Fruit fly (Drosophila melanogaster): ENCODE data around the gene Ldaf1.

Ldaf1 gene

DNA sequence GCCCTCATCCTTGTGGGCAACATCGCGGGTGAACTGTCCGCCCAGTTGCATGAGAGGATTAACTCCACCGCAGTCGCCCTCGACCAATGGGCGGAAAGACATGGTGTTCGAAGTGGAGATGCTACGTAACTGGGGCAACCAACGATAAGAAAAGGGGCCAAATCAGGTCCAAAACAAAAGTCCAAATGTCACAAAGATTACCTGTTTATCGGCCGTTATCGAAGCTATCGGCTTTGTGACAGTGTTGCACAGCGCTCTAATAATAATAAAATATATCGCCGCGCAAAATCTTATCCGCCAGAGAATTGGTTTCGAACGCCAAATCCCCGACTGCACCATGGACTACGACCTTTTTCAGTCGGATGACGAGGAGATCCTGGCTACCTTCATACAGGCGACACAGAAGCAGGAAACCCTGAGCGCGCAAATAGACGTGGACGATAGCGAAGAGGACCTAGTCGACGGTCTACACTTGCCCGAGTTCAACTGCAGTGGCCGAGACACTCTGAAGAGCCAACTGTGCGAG is 33.1 kb downstream of the Ldaf1 start, which contains the start of the genes CG14803 and Pex5:
Gene CG14803, plus strand, starts transcription at position 285 of the 526 bp plus-strand sequence.
Gene Pex5, minus strand, starts transcription at position 476 of the 526 bp plus-strand sequence.
- no peak for TF ChIP-seq toe (GFP tag; optimal IDR thresholded peaks at IDR 0.05)
- peak; percentile 55 for TF ChIP-seq CG7101 (tag; optimal IDR thresholded peaks at IDR 0.05)
- no peak for TF ChIP-seq CG7045 (GFP tag; optimal IDR thresholded peaks at IDR 0.05)
- TF ChIP-seq CG14711 (tag; optimal IDR thresholded peaks at IDR 0.05), result no peak
- no peak for TF ChIP-seq cnc (optimal IDR thresholded peaks at IDR 0.05)
- no peak for TF ChIP-seq tj (GFP tag; optimal IDR thresholded peaks at IDR 0.05)
- no peak for TF ChIP-seq CG33017 (tag; optimal IDR thresholded peaks at IDR 0.05)
- TF ChIP-seq kay (GFP tag; ENCODE audit: borderline replicate concordance), result no peak
- peak; percentile 24 for TF ChIP-seq Crg-1 (GFP tag; optimal IDR thresholded peaks at IDR 0.05)
- peak; percentile 56 for TF ChIP-seq CG1620 (GFP tag; optimal IDR thresholded peaks at IDR 0.05)
- peak; percentile 48 for TF ChIP-seq Mnt (GFP tag; optimal IDR thresholded peaks at IDR 0.05)
- TF ChIP-seq CG5204 (GFP tag; optimal IDR thresholded peaks at IDR 0.05), result no peak
- TF ChIP-seq Clk (GFP tag; optimal IDR thresholded peaks at IDR 0.05), result no peak
- TF ChIP-seq Hr96 (GFP tag; optimal IDR thresholded peaks at IDR 0.05), result no peak
- TF ChIP-seq ovo (GFP tag; optimal IDR thresholded peaks at IDR 0.05), result no peak
- peak; percentile 21 for TF ChIP-seq CG11617 (GFP tag; optimal IDR thresholded peaks at IDR 0.05)
- TF ChIP-seq bab1 (GFP tag; optimal IDR thresholded peaks at IDR 0.05), result peak; percentile 63
- TF ChIP-seq cic (GFP tag; optimal IDR thresholded peaks at IDR 0.05), result no peak
- TF ChIP-seq CG12768 (GFP tag; optimal IDR thresholded peaks at IDR 0.05), result peak; percentile 63
- peak; percentile 47 for TF ChIP-seq pad (GFP tag; optimal IDR thresholded peaks at IDR 0.05)

DNA sequence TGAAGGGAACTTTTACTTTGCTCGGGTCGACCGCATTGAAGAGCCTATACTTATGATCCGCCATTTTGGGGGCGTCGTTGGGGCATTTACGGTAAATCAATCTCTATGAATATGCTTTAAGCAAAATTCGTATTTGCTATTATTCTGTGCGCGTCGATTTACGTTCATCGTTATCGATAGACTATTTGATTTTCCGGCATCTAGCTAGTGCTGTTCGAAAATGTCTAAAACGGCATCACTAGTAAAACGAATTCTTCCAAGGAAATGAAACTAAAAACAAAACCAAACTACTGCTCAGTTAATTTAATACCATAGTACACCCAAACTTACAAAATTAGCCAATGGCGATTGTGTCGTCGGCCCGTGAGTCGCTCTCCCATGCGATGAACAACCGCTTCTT is 36.0 kb downstream of the Ldaf1 start, which contains the start of the genes Gcna and MED18:
Gene Gcna, minus strand, starts transcription at position 163 of the 400 bp plus-strand sequence.
Gene MED18, plus strand, starts transcription at position 237 of the 400 bp plus-strand sequence.
- TF ChIP-seq bab1 (GFP tag; optimal IDR thresholded peaks at IDR 0.05), result peak; percentile 28
- no peak for TF ChIP-seq cic (GFP tag; optimal IDR thresholded peaks at IDR 0.05)
- TF ChIP-seq pad (GFP tag; optimal IDR thresholded peaks at IDR 0.05), result no peak
- TF ChIP-seq ovo (GFP tag; optimal IDR thresholded peaks at IDR 0.05), result peak; percentile 10

DNA sequence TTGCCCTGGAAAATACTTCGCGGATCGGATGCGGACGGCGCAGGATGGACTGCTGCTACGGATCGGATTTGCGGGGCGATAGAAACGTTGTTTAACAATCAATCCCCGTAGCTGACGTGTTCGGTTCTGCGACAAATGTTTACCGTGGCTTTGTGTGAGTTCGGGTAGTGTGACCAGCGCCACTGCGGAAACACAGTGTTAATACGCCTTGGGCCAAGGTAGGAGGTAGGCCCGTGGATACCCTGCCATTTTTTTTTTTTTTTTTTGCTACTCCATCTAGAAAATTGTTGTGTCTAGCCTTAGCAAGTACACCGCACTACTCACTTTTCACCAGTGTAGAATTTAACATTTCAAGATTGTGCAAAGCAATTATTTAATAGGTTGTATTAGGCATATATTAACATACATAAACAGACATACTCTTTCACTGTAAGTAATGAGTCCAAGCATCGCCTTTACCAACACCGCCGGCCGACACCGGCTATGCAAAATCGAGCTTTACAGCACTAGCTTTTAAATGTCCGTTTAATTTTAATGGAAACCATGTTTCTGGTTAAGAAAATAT is 40.0 kb downstream of the Ldaf1 start, which contains the start of gene deltaCOP:
Gene deltaCOP, minus strand, starts transcription at position 171 of the 565 bp plus-strand sequence.
- TF ChIP-seq CG14711 (tag; optimal IDR thresholded peaks at IDR 0.05) (peak; percentile 65), pad (GFP tag; optimal IDR thresholded peaks at IDR 0.05) (peak; percentile 82), Mnt (GFP tag; optimal IDR thresholded peaks at IDR 0.05) (peak; percentile 90), CG1620 (GFP tag; optimal IDR thresholded peaks at IDR 0.05) (peak; percentile 94), Clk (GFP tag; optimal IDR thresholded peaks at IDR 0.05) (peak; percentile 6), CG12768 (GFP tag; optimal IDR thresholded peaks at IDR 0.05) (peak; percentile 71), cic (GFP tag; optimal IDR thresholded peaks at IDR 0.05) (peak; percentile 35), ovo (GFP tag; optimal IDR thresholded peaks at IDR 0.05) (peak; percentile 88), toe (GFP tag; optimal IDR thresholded peaks at IDR 0.05) (no peak), Hr96 (GFP tag; optimal IDR thresholded peaks at IDR 0.05) (no peak), kay (GFP tag; ENCODE audit: borderline replicate concordance) (no peak), tj (GFP tag; optimal IDR thresholded peaks at IDR 0.05) (peak; percentile 67), CG7045 (GFP tag; optimal IDR thresholded peaks at IDR 0.05) (peak; percentile 53), Crg-1 (GFP tag; optimal IDR thresholded peaks at IDR 0.05) (peak; percentile 96), CG5204 (GFP tag; optimal IDR thresholded peaks at IDR 0.05) (no peak), cnc (optimal IDR thresholded peaks at IDR 0.05) (no peak), CG7101 (tag; optimal IDR thresholded peaks at IDR 0.05) (peak; percentile 86), CG33017 (tag; optimal IDR thresholded peaks at IDR 0.05) (peak; percentile 61), bab1 (GFP tag; optimal IDR thresholded peaks at IDR 0.05) (peak; percentile 75), CG11617 (GFP tag; optimal IDR thresholded peaks at IDR 0.05) (peak; percentile 88)

DNA sequence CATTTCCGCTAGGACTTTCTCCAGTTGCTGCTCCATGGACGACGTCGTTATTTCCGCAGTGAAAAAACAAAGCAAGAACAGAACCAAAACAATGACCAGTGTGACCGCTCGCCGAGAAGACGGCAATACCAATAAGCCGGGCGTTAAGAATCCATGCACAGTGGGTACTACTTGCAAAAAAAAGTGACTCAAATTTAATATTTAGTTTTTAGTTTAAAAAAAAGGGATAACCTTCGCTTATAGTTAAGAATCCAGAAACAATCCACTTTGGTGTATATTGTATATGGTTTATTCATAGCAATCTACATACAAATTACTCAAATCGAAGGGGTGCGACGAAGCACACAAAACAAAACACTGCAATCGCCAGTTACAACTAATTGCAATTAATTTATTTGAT is 42.8 kb downstream of the Ldaf1 start, which contains the start of gene Lamtor5:
Gene Lamtor5, minus strand, starts transcription at position 105 of the 400 bp plus-strand sequence.
- TF ChIP-seq Hr96 (GFP tag; optimal IDR thresholded peaks at IDR 0.05), result peak; percentile 2
- TF ChIP-seq CG1620 (GFP tag; optimal IDR thresholded peaks at IDR 0.05), result peak; percentile 44
- peak; percentile 21 for TF ChIP-seq pad (GFP tag; optimal IDR thresholded peaks at IDR 0.05)
- peak; percentile 2 for TF ChIP-seq ovo (GFP tag; optimal IDR thresholded peaks at IDR 0.05)
- TF ChIP-seq Mnt (GFP tag; optimal IDR thresholded peaks at IDR 0.05), result peak; percentile 29
- TF ChIP-seq tj (GFP tag; optimal IDR thresholded peaks at IDR 0.05), result no peak
- TF ChIP-seq CG12768 (GFP tag; optimal IDR thresholded peaks at IDR 0.05), result peak; percentile 45
- TF ChIP-seq CG5204 (GFP tag; optimal IDR thresholded peaks at IDR 0.05), result peak; percentile 41
- no peak for TF ChIP-seq kay (GFP tag; ENCODE audit: borderline replicate concordance)
- peak; percentile 56 for TF ChIP-seq CG11617 (GFP tag; optimal IDR thresholded peaks at IDR 0.05)
- TF ChIP-seq CG7101 (tag; optimal IDR thresholded peaks at IDR 0.05), result peak; percentile 51
- peak; percentile 22 for TF ChIP-seq CG7045 (GFP tag; optimal IDR thresholded peaks at IDR 0.05)
- peak; percentile 51 for TF ChIP-seq CG14711 (tag; optimal IDR thresholded peaks at IDR 0.05)
- peak; percentile 20 for TF ChIP-seq CG33017 (tag; optimal IDR thresholded peaks at IDR 0.05)
- no peak for TF ChIP-seq Crg-1 (GFP tag; optimal IDR thresholded peaks at IDR 0.05)
- TF ChIP-seq bab1 (GFP tag; optimal IDR thresholded peaks at IDR 0.05), result peak; percentile 77

DNA sequence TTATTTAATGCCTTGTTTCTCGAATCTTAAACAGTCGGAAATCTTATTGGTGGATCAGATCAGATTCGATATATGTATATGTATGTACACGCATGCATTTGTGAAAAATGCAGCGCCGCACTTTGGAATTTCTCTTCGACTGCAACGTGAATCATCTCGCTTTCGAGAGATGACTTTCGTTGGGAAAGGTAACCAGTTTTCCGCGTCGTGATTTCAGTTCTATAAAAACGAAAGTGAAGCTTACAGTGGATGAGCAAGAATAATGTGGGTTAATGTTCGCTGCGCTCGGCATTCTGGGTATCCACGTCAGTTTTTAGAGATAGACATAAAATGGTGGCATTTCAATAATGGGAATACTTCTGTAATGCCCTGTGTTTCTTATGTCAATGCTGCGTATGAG is 45.1 kb downstream of the Ldaf1 start:
- TF ChIP-seq CG5204 (GFP tag; optimal IDR thresholded peaks at IDR 0.05) (no peak), Clk (GFP tag; optimal IDR thresholded peaks at IDR 0.05) (no peak), CG14711 (tag; optimal IDR thresholded peaks at IDR 0.05) (no peak), CG7045 (GFP tag; optimal IDR thresholded peaks at IDR 0.05) (no peak), CG1620 (GFP tag; optimal IDR thresholded peaks at IDR 0.05) (no peak), cnc (optimal IDR thresholded peaks at IDR 0.05) (no peak), CG11617 (GFP tag; optimal IDR thresholded peaks at IDR 0.05) (no peak), CG12768 (GFP tag; optimal IDR thresholded peaks at IDR 0.05) (no peak), CG33017 (tag; optimal IDR thresholded peaks at IDR 0.05) (no peak), Crg-1 (GFP tag; optimal IDR thresholded peaks at IDR 0.05) (no peak), ovo (GFP tag; optimal IDR thresholded peaks at IDR 0.05) (no peak), toe (GFP tag; optimal IDR thresholded peaks at IDR 0.05) (no peak), pad (GFP tag; optimal IDR thresholded peaks at IDR 0.05) (no peak), Mnt (GFP tag; optimal IDR thresholded peaks at IDR 0.05) (no peak), cic (GFP tag; optimal IDR thresholded peaks at IDR 0.05) (no peak), bab1 (GFP tag; optimal IDR thresholded peaks at IDR 0.05) (no peak), CG7101 (tag; optimal IDR thresholded peaks at IDR 0.05) (no peak), tj (GFP tag; optimal IDR thresholded peaks at IDR 0.05) (no peak)

Data from whole organism, adult.